Fruit fly (Drosophila melanogaster) whole organism, embryonic: ENCODE data around the gene M6.

Experiments
- CG10366 ChIP-seq: fragments of 200-800 bp; sonication (Bioruptor generic); IDR thresholded peaks from 2 replicates; pipeline ENCODE4 v1.3.6; 2022; ENCODE audit warnings: missing biosample characterization, missing genetic modification characterization
- CG10431 ChIP-seq: fragments of 200-800 bp; sonication (Bioruptor generic); optimal IDR thresholded peaks from 3 replicates; lab custom pipeline; 2018; ENCODE audit warnings: missing biosample characterization, mild to moderate bottlenecking, missing genetic modification characterization
- CG11093 ChIP-seq: fragments of 200-800 bp; sonication (Bioruptor generic); IDR thresholded peaks from 3 replicates; pipeline ENCODE4 v1.3.6; 2022; ENCODE audit warnings: missing biosample characterization, missing genetic modification characterization
- CG12299 ChIP-seq: fragments of 200-800 bp; sonication (Bioruptor generic); optimal IDR thresholded peaks from 2 replicates; lab custom pipeline; 2018; ENCODE audit warnings: missing biosample characterization, mild to moderate bottlenecking, missing genetic modification characterization
- CG12659 ChIP-seq: fragments of 200-800 bp; sonication (Bioruptor generic); optimal IDR thresholded peaks from 3 replicates; lab custom pipeline; 2017; ENCODE audit warnings: mild to moderate bottlenecking, missing biosample characterization, missing genetic modification reagents, missing genetic modification characterization
- CG13296 ChIP-seq: fragments of 200-800 bp; sonication (Bioruptor generic); optimal IDR thresholded peaks from 3 replicates; lab custom pipeline; 2018; ENCODE audit warnings: missing biosample characterization, mild to moderate bottlenecking, missing genetic modification characterization
- CG14667 ChIP-seq: fragments of 200-800 bp; sonication (Bioruptor generic); IDR thresholded peaks from 2 replicates; pipeline ENCODE4 v1.3.6; 2022; ENCODE audit warnings: missing biosample characterization, missing genetic modification characterization
- CG17186 ChIP-seq: fragments of 200-800 bp; sonication (Bioruptor generic); optimal IDR thresholded peaks from 3 replicates; lab custom pipeline; 2017; ENCODE audit warnings: missing biosample characterization, missing genetic modification reagents, missing genetic modification characterization
- CG34376 ChIP-seq: fragments of 200-800 bp; sonication (Bioruptor generic); optimal IDR thresholded peaks from 2 replicates; lab custom pipeline; 2018; ENCODE audit warnings: missing biosample characterization, mild to moderate bottlenecking, missing genetic modification characterization
- CG4360 ChIP-seq: fragments of 200-800 bp; sonication (Bioruptor generic); IDR thresholded peaks from 2 replicates; pipeline ENCODE4 v1.3.6; 2022; ENCODE audit warnings: missing biosample characterization, missing genetic modification characterization
- CG4617 ChIP-seq: fragments of 200-800 bp; sonication (Bioruptor generic); optimal IDR thresholded peaks from 3 replicates; lab custom pipeline; 2016; ENCODE audit warnings: missing biosample characterization, missing genetic modification characterization, borderline replicate concordance
- CG6654 ChIP-seq: fragments of 200-800 bp; sonication (Bioruptor generic); optimal IDR thresholded peaks from 2 replicates; lab custom pipeline; 2017; ENCODE audit warnings: missing biosample characterization, mild to moderate bottlenecking, missing genetic modification characterization
- CG6813 ChIP-seq: fragments of 200-800 bp; sonication (Bioruptor generic); optimal IDR thresholded peaks from 2 replicates; lab custom pipeline; 2017; ENCODE audit warnings: missing biosample characterization, missing genetic modification characterization, mild to moderate bottlenecking, moderate library complexity, missing genetic modification reagents
- Dbx ChIP-seq: fragments of 200-800 bp; sonication (Bioruptor generic); IDR thresholded peaks from 3 replicates; pipeline ENCODE4 v1.3.6; 2022; ENCODE audit warnings: missing biosample characterization, missing genetic modification characterization
- Dip2 ChIP-seq: fragments of 200-800 bp; sonication (Bioruptor generic); IDR thresholded peaks from 2 replicates; pipeline ENCODE4 v1.3.6; 2022; ENCODE audit warnings: missing biosample characterization, missing genetic modification characterization
- Fer3 ChIP-seq: fragments of 200-800 bp; sonication (Bioruptor generic); optimal IDR thresholded peaks from 2 replicates; lab custom pipeline; 2018; ENCODE audit warnings: missing biosample characterization, mild to moderate bottlenecking, missing genetic modification characterization, moderate library complexity
- H15 ChIP-seq: fragments of 200-800 bp; sonication (Bioruptor generic); IDR thresholded peaks from 3 replicates; pipeline ENCODE4 v1.3.6; 2022; ENCODE audit warnings: missing biosample characterization, missing genetic modification characterization
- HmgZ ChIP-seq: fragments of 200-800 bp; sonication (Bioruptor generic); optimal IDR thresholded peaks from 2 replicates; lab custom pipeline; 2018; ENCODE audit warnings: missing biosample characterization, mild to moderate bottlenecking, missing genetic modification characterization
- Myb ChIP-seq: fragments of 200-800 bp; sonication (Bioruptor generic); optimal IDR thresholded peaks from 2 replicates; lab custom pipeline; 2016; ENCODE audit warnings: missing biosample characterization, missing genetic modification characterization
- TFAM ChIP-seq: fragments of 200-800 bp; sonication (Bioruptor generic); optimal IDR thresholded peaks from 2 replicates; lab custom pipeline; 2017; ENCODE audit warnings: missing biosample characterization, missing genetic modification characterization, inconsistent platforms
- YL-1 ChIP-seq: fragments of 200-800 bp; sonication (Bioruptor generic); optimal IDR thresholded peaks from 3 replicates; lab custom pipeline; 2017; ENCODE audit warnings: missing biosample characterization, mild to moderate bottlenecking, missing genetic modification characterization
- corto ChIP-seq: fragments of 200-800 bp; sonication (Bioruptor generic); optimal IDR thresholded peaks from 2 replicates; lab custom pipeline; 2016; ENCODE audit warnings: missing biosample characterization, mild to moderate bottlenecking, missing genetic modification characterization, moderate library complexity
- dati ChIP-seq: fragments of 200-800 bp; sonication (Bioruptor generic); IDR thresholded peaks from 2 replicates; pipeline ENCODE4 v1.3.6; 2022; ENCODE audit warnings: missing biosample characterization, missing genetic modification characterization
- dimm ChIP-seq: fragments of 200-800 bp; sonication (Bioruptor generic); IDR thresholded peaks from 2 replicates; pipeline ENCODE4 v1.3.6; 2022; ENCODE audit warnings: missing biosample characterization, missing genetic modification characterization
- fd96Cb ChIP-seq: fragments of 200-800 bp; sonication (Bioruptor generic); optimal IDR thresholded peaks from 2 replicates; lab custom pipeline; 2018; ENCODE audit warnings: missing biosample characterization, mild to moderate bottlenecking, missing genetic modification characterization, moderate library complexity
- gfzf ChIP-seq: fragments of 200-800 bp; sonication (Bioruptor generic); optimal IDR thresholded peaks from 2 replicates; lab custom pipeline; 2016; ENCODE audit warnings: missing biosample characterization, mild to moderate bottlenecking, missing genetic modification characterization, moderate library complexity
- gro ChIP-seq: fragments of 200-800 bp; sonication (Bioruptor generic); optimal IDR thresholded peaks from 2 replicates; lab custom pipeline; 2016; ENCODE audit warnings: missing biosample characterization, missing genetic modification characterization
- gsb-n ChIP-seq: fragments of 200-800 bp; sonication (Bioruptor generic); optimal IDR thresholded peaks from 3 replicates; lab custom pipeline; 2018; ENCODE audit warnings: missing biosample characterization, mild to moderate bottlenecking, missing genetic modification characterization
- gt ChIP-seq: fragments of 200-800 bp; sonication (Bioruptor generic); IDR thresholded peaks from 2 replicates; pipeline ENCODE4 v1.3.6; 2022; ENCODE audit warnings: missing biosample characterization, missing genetic modification characterization
- hb ChIP-seq: fragments of 200-800 bp; sonication (Bioruptor generic); IDR thresholded peaks from 3 replicates; pipeline ENCODE4 v1.3.6; 2022; ENCODE audit warnings: missing biosample characterization, missing genetic modification characterization; ENCODE audit not compliant: partially characterized antibody
- her ChIP-seq: fragments of 200-800 bp; sonication (Bioruptor generic); optimal IDR thresholded peaks from 2 replicates; lab custom pipeline; 2016; ENCODE audit warnings: missing biosample characterization, missing genetic modification characterization
- hth ChIP-seq: fragments of >200 bp; optimal IDR thresholded peaks from 2 replicates; lab custom pipeline; 2017; ENCODE audit warnings: inconsistent platforms
- ind ChIP-seq: fragments of 200-800 bp; sonication (Bioruptor generic); optimal IDR thresholded peaks from 3 replicates; lab custom pipeline; 2016; ENCODE audit warnings: missing biosample characterization, missing genetic modification characterization
- jigr1 ChIP-seq: fragments of 200-800 bp; sonication (Bioruptor generic); IDR thresholded peaks from 3 replicates; pipeline ENCODE4 v1.3.6; 2022; ENCODE audit warnings: missing biosample characterization, missing genetic modification characterization
- pfk ChIP-seq: fragments of 200-800 bp; sonication (Bioruptor generic); optimal IDR thresholded peaks from 2 replicates; lab custom pipeline; 2018; ENCODE audit warnings: missing biosample characterization, mild to moderate bottlenecking, missing genetic modification characterization, moderate library complexity
- pzg ChIP-seq: fragments of 200-800 bp; sonication (Bioruptor generic); optimal IDR thresholded peaks from 3 replicates; lab custom pipeline; 2018; ENCODE audit warnings: missing biosample characterization, mild to moderate bottlenecking, missing genetic modification characterization, moderate library complexity
- tap ChIP-seq: fragments of 200-800 bp; optimal IDR thresholded peaks from 3 replicates; lab custom pipeline; 2019; ENCODE audit warnings: missing biosample characterization, mild to moderate bottlenecking, missing genetic modification characterization, moderate library complexity
- tgo ChIP-seq: fragments of 200-800 bp; sonication (Bioruptor generic); IDR thresholded peaks from 3 replicates; pipeline ENCODE4 v1.3.6; 2022; ENCODE audit warnings: missing biosample characterization, missing genetic modification characterization
- tio ChIP-seq: fragments of 200-800 bp; sonication (Bioruptor generic); optimal IDR thresholded peaks from 2 replicates; lab custom pipeline; 2017; ENCODE audit warnings: missing biosample characterization, missing genetic modification characterization, inconsistent platforms
- zen ChIP-seq: fragments of 200-800 bp; sonication (Bioruptor generic); optimal IDR thresholded peaks from 3 replicates; lab custom pipeline; 2018; ENCODE audit warnings: missing biosample characterization, mild to moderate bottlenecking, missing genetic modification characterization, moderate library complexity

Gene M6

DNA sequence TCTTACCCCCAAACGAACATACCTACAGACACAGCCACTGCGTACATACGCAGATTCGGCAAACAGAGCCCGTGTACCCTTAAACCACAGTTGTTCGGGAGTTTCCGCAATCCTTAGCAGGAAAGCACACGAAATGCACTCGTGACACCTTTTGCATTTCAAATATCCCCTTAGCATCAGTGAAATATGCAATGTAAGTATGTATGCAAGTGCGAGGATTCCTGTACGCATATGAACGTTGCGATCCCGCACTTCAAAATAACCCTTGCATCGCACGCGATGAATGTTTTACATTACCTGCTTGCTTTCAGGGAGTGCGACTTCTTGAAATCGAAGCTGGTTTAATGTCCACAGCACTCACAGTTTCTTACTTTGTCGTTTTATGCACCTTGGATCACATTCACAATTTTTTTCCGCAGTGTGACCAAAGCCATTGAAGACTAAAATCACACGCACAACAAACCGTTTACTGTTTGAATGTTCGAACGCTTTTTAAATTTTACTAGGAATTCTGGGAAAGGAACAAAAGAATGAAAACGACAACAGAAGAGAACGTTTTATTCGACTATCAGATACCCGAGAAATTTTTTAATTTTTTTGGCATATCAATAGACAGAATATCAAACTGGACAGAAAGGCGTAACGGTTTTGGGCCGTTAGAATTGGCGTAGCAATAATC, 25.8 kb downstream of the M6 start, which contains the start of gene Mkrn1 (continued):
- no peak for TF ChIP-seq jigr1
- TF ChIP-seq CG14667 (GFP tag; lab: Robert Waterston, UW), result no peak; the same call in 1 of the 2 replicates
- TF ChIP-seq CG10431 (GFP tag; lab: Kevin White, UChicago), result peak; percentile 2
- peak; percentile 60 for TF ChIP-seq YL-1
- TF ChIP-seq H15, result no peak
- peak; percentile 35 for TF ChIP-seq CG12659 (GFP tag; lab: Kevin White, UChicago)
- peak; percentile 36 for TF ChIP-seq HmgZ (tag; lab: Kevin White, UChicago)
- TF ChIP-seq CG6813 (GFP tag; lab: Kevin White, UChicago), result no peak
- TF ChIP-seq Dbx (GFP tag; lab: Robert Waterston, UW), result no peak
- TF ChIP-seq CG4360 (GFP tag; lab: Robert Waterston, UW), result no peak
- no peak for TF ChIP-seq CG10366 (GFP tag; lab: Robert Waterston, UW)
- TF ChIP-seq her (GFP tag; lab: Kevin White, UChicago), result no peak
- TF ChIP-seq pfk (GFP tag; lab: Kevin White, UChicago), result peak; percentile 94
- TF ChIP-seq gro (GFP tag; lab: Kevin White, UChicago), result peak; percentile 35
- TF ChIP-seq corto, result no peak
- peak; percentile 90 for TF ChIP-seq hb (GFP tag; lab: Robert Waterston, UW)
- no peak for TF ChIP-seq tgo (GFP tag; lab: Robert Waterston, UW)
- TF ChIP-seq CG6654, result no peak
- TF ChIP-seq hth (lab: Kevin White, UChicago), result no peak
- no peak for TF ChIP-seq dati
- TF ChIP-seq zen, result peak; percentile 4
- no peak for TF ChIP-seq CG11093 (GFP tag; lab: Robert Waterston, UW)
- peak; percentile 93 for TF ChIP-seq Myb (GFP tag; lab: Kevin White, UChicago)
- TF ChIP-seq dimm, result no peak
- TF ChIP-seq Fer3 (tag; lab: Kevin White, UChicago), result no peak
- TF ChIP-seq gt (GFP tag; lab: Robert Waterston, UW), result no peak
- no peak for TF ChIP-seq tap (tag; lab: Kevin White, UChicago)
- peak; percentile 5 for TF ChIP-seq CG34376 (GFP tag; lab: Kevin White, UChicago)
- TF ChIP-seq tio (GFP tag; lab: Kevin White, UChicago), result no peak
- peak; percentile 96 for TF ChIP-seq CG4617
- TF ChIP-seq ind (GFP tag; lab: Kevin White, UChicago), result no peak
- no peak for TF ChIP-seq CG13296 (GFP tag; lab: Kevin White, UChicago)
- TF ChIP-seq CG17186 (GFP tag; lab: Kevin White, UChicago), result peak; percentile 40
- no peak for TF ChIP-seq Dip2 (GFP tag; lab: Robert Waterston, UW)
- TF ChIP-seq pzg (GFP tag; lab: Kevin White, UChicago), result peak; percentile 72
- peak; percentile 91 for TF ChIP-seq gfzf (GFP tag; lab: Kevin White, UChicago)
- TF ChIP-seq CG12299 (tag; lab: Kevin White, UChicago), result no peak

DNA sequence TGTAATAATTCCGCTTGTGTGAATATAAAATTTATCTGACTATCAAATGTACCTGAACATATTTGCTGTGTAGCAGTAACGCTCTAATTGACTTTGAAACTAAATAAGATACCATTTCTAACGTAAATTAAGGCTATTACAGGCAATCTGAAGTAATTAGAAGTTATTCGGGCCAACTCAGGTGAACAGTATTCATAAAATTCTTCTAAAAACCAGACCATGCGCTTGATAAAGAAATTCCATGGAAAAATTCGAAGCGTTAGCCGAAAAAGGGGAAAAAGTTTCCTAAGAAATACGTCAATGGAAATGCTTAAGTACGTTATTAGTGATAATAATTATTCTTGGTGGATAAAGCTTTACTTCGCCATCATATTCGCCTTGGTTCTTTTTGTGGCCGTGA, 26.7 kb downstream of the M6 start, which contains the start of gene ppk5:
TSS of gene ppk5 (plus strand) at position 301 of the 400 bp plus-strand sequence.
- TF ChIP-seq fd96Cb (tag; lab: Kevin White, UChicago) (no peak), gsb-n (no peak), TFAM (GFP tag; lab: Kevin White, UChicago) (no peak)
